Worm (Caenorhabditis elegans) whole organism, L1 larva: ENCODE data around the gene C05A2.4.

Source experiments
- C16A3.4 ChIP-seq: fragments of 150-350 bp; optimal IDR thresholded peaks from 2 replicates; lab custom pipeline; 2014; ENCODE audit warnings: missing biosample characterization, missing genetic modification characterization
- alr-1 ChIP-seq: fragments of 200-800 bp; sonication (Bioruptor generic); optimal IDR thresholded peaks from 2 replicates; lab custom pipeline; 2018; ENCODE audit warnings: borderline replicate concordance, mild to moderate bottlenecking, missing genetic modification characterization, missing compliant biosample characterization
- blmp-1 ChIP-seq: fragments of 150-350 bp; optimal IDR thresholded peaks from 2 replicates; lab custom pipeline; 2014; ENCODE audit warnings: missing biosample characterization, missing genetic modification characterization
- ceh-63 ChIP-seq: fragments of 200-800 bp; sonication (Bioruptor generic); optimal IDR thresholded peaks from 2 replicates; lab custom pipeline; 2018; ENCODE audit warnings: mild to moderate bottlenecking, missing genetic modification characterization, missing compliant biosample characterization
- ceh-88 ChIP-seq: fragments of 200-800 bp; sonication (Bioruptor generic); IDR thresholded peaks from 2 replicates; pipeline ENCODE4 v1.3.6; 2022; ENCODE audit warnings: missing genetic modification characterization, missing compliant biosample characterization
- ceh-90 ChIP-seq: sonication (generic microtip); optimal IDR thresholded peaks from 2 replicates; lab custom pipeline; 2016; ENCODE audit warnings: missing genetic modification characterization, missing compliant biosample characterization
- ces-1 ChIP-seq: fragments of 150-350 bp; optimal IDR thresholded peaks from 2 replicates; lab custom pipeline; 2014; ENCODE audit warnings: missing biosample characterization, missing genetic modification reagents, missing genetic modification characterization
- dpl-1 ChIP-seq, 3 experiments: fragments of 150-350 bp in 2 of 3; sonication (generic microtip) in 1 of 3; optimal IDR thresholded peaks; 2 replicates each; lab custom pipeline; 2014 to 2017; ENCODE audit warnings: missing biosample characterization in 3 of 3, missing genetic modification characterization in 3 of 3, missing genetic modification reagents in 3 of 3
- dsc-1 ChIP-seq: sonication (generic microtip); optimal IDR thresholded peaks from 2 replicates; lab custom pipeline; 2016; ENCODE audit warnings: mild to moderate bottlenecking, missing genetic modification characterization, missing compliant biosample characterization
- efl-1 ChIP-seq, 4 experiments: fragments of 150-350 bp; optimal IDR thresholded peaks in 3 of 4; peaks in 1 of 4; 1 replicate in 1 of 4; 2 replicates in 3 of 4; lab custom pipeline; 2014; ENCODE audit warnings: missing biosample characterization in 2 of 4, missing genetic modification characterization in 2 of 4, missing genetic modification reagents in 2 of 4
- efl-3 ChIP-seq: fragments of 200-800 bp; sonication (Bioruptor generic); optimal IDR thresholded peaks from 2 replicates; lab custom pipeline; 2018; ENCODE audit warnings: mild to moderate bottlenecking, missing genetic modification characterization, missing compliant biosample characterization
- egl-13 ChIP-seq: sonication (generic microtip); optimal IDR thresholded peaks from 2 replicates; lab custom pipeline; 2016; ENCODE audit warnings: missing genotype, missing genetic modification reagents, missing genetic modification characterization, missing compliant biosample characterization
- egl-27 ChIP-seq, 2 experiments: fragments of 150-350 bp in 1 of 2; sonication (generic microtip); optimal IDR thresholded peaks; 3 replicates each; lab custom pipeline; 2017 to 2018; ENCODE audit warnings: missing biosample characterization in 2 of 2, missing genetic modification characterization in 2 of 2, missing genetic modification reagents in 2 of 2
- elt-3 ChIP-seq, 6 experiments: fragments of 150-350 bp in 1 of 6; sonication (generic microtip); optimal IDR thresholded peaks; 2 replicates each; lab custom pipeline; 2017 to 2018; ENCODE audit warnings: missing biosample characterization in 6 of 6, missing genetic modification characterization in 6 of 6, inconsistent platforms in 1 of 6
- fos-1 ChIP-seq: fragments of 150-350 bp; optimal IDR thresholded peaks from 2 replicates; lab custom pipeline; 2014; ENCODE audit warnings: missing biosample characterization, missing genetic modification characterization
- isw-1 ChIP-seq: fragments of 200-800 bp; sonication (Bioruptor generic); IDR thresholded peaks from 2 replicates; pipeline ENCODE4 v1.3.6; 2022; ENCODE audit warnings: missing genetic modification characterization, missing compliant biosample characterization
- jun-1 ChIP-seq: fragments of 150-350 bp; optimal IDR thresholded peaks from 2 replicates; lab custom pipeline; 2014; ENCODE audit warnings: missing biosample characterization, missing genetic modification reagents, missing genetic modification characterization
- lin-14 ChIP-seq: fragments of 200-800 bp; sonication (Bioruptor generic); optimal IDR thresholded peaks from 2 replicates; lab custom pipeline; 2018; ENCODE audit warnings: mild to moderate bottlenecking, missing genetic modification characterization, moderate library complexity, missing compliant biosample characterization
- lin-35 ChIP-seq, 2 experiments: fragments of 150-350 bp; optimal IDR thresholded peaks; 2 replicates each; lab custom pipeline; 2014; ENCODE audit warnings: missing biosample characterization in 2 of 2, missing genetic modification characterization in 2 of 2, missing genetic modification reagents in 2 of 2
- lin-39 ChIP-seq: fragments of 150-350 bp; optimal IDR thresholded peaks from 2 replicates; lab custom pipeline; 2014; ENCODE audit warnings: missing biosample characterization, missing genetic modification reagents, missing genetic modification characterization
- lir-3 ChIP-seq: sonication (generic microtip); optimal IDR thresholded peaks from 2 replicates; lab custom pipeline; 2016; ENCODE audit warnings: mild to moderate bottlenecking, missing genetic modification characterization, moderate library complexity, missing compliant biosample characterization; ENCODE audit not compliant: poor library complexity
- lsy-2 ChIP-seq, 2 experiments: fragments of 150-350 bp; optimal IDR thresholded peaks; 2 replicates each; lab custom pipeline; 2014; ENCODE audit warnings: missing biosample characterization in 2 of 2, missing genetic modification characterization in 2 of 2
- mab-9 ChIP-seq: fragments of 200-800 bp; sonication (Bioruptor generic); IDR thresholded peaks from 2 replicates; pipeline ENCODE4 v1.3.6; 2022; ENCODE audit warnings: missing genetic modification reagents, missing genetic modification characterization, missing compliant biosample characterization
- mdl-1 ChIP-seq, 2 experiments: fragments of 150-350 bp; optimal IDR thresholded peaks; 2 replicates each; lab custom pipeline; 2014 to 2017; ENCODE audit warnings: missing biosample characterization in 2 of 2, missing genetic modification characterization in 2 of 2, inconsistent platforms in 1 of 2
- mep-1 ChIP-seq: fragments of 150-350 bp; optimal IDR thresholded peaks from 2 replicates; lab custom pipeline; 2014; ENCODE audit warnings: missing biosample characterization, missing genetic modification characterization
- nhr-11 ChIP-seq: fragments of 150-350 bp; optimal IDR thresholded peaks from 2 replicates; lab custom pipeline; 2014; ENCODE audit warnings: missing biosample characterization, missing genetic modification characterization
- nhr-20 ChIP-seq: sonication (generic microtip); optimal IDR thresholded peaks from 2 replicates; lab custom pipeline; 2016; ENCODE audit warnings: mild to moderate bottlenecking, missing genetic modification characterization, missing compliant biosample characterization
- nhr-237 ChIP-seq: fragments of 150-350 bp; optimal IDR thresholded peaks from 2 replicates; lab custom pipeline; 2014; ENCODE audit warnings: missing biosample characterization, missing genetic modification characterization
- nhr-84 ChIP-seq: sonication (generic microtip); optimal IDR thresholded peaks from 2 replicates; lab custom pipeline; 2017; ENCODE audit warnings: missing biosample characterization, missing genetic modification characterization
- nhr-90 ChIP-seq: sonication (generic microtip); optimal IDR thresholded peaks from 2 replicates; lab custom pipeline; 2016; ENCODE audit warnings: mild to moderate bottlenecking, missing genetic modification characterization, missing compliant biosample characterization; ENCODE audit not compliant: poor library complexity
- pag-3 ChIP-seq: sonication (generic microtip); optimal IDR thresholded peaks from 2 replicates; lab custom pipeline; 2017; ENCODE audit warnings: missing genetic modification characterization, mild to moderate bottlenecking, missing compliant biosample characterization, antibody characterized with exemption, borderline replicate concordance; ENCODE audit not compliant: insufficient read depth
- swsn-7 ChIP-seq: sonication (generic microtip); optimal IDR thresholded peaks from 2 replicates; lab custom pipeline; 2016; ENCODE audit warnings: missing genetic modification characterization, missing compliant biosample characterization
- unc-30 ChIP-seq: sonication (generic microtip); optimal IDR thresholded peaks from 2 replicates; lab custom pipeline; 2017; ENCODE audit warnings: missing biosample characterization, missing genetic modification characterization
- unc-86 ChIP-seq: sonication (generic microtip); optimal IDR thresholded peaks from 2 replicates; lab custom pipeline; 2016; ENCODE audit warnings: missing genetic modification characterization, missing compliant biosample characterization
- xbp-1 ChIP-seq: sonication (generic microtip); optimal IDR thresholded peaks from 2 replicates; lab custom pipeline; 2016; ENCODE audit warnings: missing genetic modification characterization, missing compliant biosample characterization
- ztf-4 ChIP-seq: fragments of 150-350 bp; optimal IDR thresholded peaks from 2 replicates; lab custom pipeline; 2014; ENCODE audit warnings: missing biosample characterization, missing genetic modification characterization

Gene C05A2.4

DNA sequence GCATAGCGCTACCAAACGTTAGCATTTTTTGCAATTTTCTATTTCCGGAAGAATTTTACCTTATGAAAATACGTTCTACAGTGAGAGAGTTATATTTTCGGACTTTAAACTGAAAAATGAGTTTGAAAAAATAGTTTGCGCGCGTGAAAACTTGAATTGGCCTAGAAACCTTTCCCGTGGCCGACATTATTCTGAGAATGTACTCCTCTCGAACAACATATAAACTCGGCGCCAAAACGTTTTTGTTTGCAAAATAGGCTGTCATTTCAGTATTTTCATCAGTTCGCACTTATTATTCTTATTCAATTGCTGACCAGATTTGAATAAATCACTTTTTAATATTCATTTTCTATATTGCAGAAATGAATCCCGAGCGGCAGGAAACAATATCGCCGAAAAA is 41.5 kb downstream of the C05A2.4 start, which contains the start of the genes mre-11 and wdr-5.3 (continued):
- no peak for TF ChIP-seq nhr-237 (tag; lab: Kevin White, UChicago)
- TF ChIP-seq lin-35 (GFP tag; optimal IDR thresholded peaks at IDR 0.05; lab: Kevin White, UChicago), result peak; percentile 85 to 92
- TF ChIP-seq egl-27 (tag; optimal IDR thresholded peaks at IDR 0.05; lab: Kevin White, UChicago), result no peak
- peak; percentile 68 for TF ChIP-seq mep-1 (tag; lab: Kevin White, UChicago)
- no peak for TF ChIP-seq ceh-88 (GFP tag; lab: Robert Waterston, UW)
- no peak for TF ChIP-seq lin-14 (GFP tag; lab: Kevin White, UChicago)
- no peak for TF ChIP-seq ztf-4 (tag; lab: Kevin White, UChicago)
- TF ChIP-seq nhr-11 (tag; lab: Kevin White, UChicago), result no peak
- TF ChIP-seq dpl-1 (GFP tag; optimal IDR thresholded peaks at IDR 0.05; lab: Kevin White, UChicago), result peak; percentile 84 to 92 (median 88)
- TF ChIP-seq mab-9 (GFP tag; lab: Robert Waterston, UW), result no peak
- TF ChIP-seq fos-1 (tag; lab: Kevin White, UChicago), result no peak
- TF ChIP-seq C16A3.4 (tag; lab: Kevin White, UChicago), result peak; percentile 50
- no peak for TF ChIP-seq dsc-1 (tag; lab: Kevin White, UChicago)
- no peak for TF ChIP-seq ceh-63 (GFP tag; lab: Kevin White, UChicago)
- TF ChIP-seq unc-86 (tag; lab: Kevin White, UChicago), result peak; percentile 51
- TF ChIP-seq lin-39, result no peak
- no peak for TF ChIP-seq efl-3 (GFP tag; lab: Kevin White, UChicago)
- peak; percentile 75 for TF ChIP-seq xbp-1
- peak in 1 of 6 experiments; percentile 13 for TF ChIP-seq elt-3 (tag; optimal IDR thresholded peaks at IDR 0.05; lab: Kevin White, UChicago)
- TF ChIP-seq lsy-2 (tag; optimal IDR thresholded peaks at IDR 0.05; lab: Kevin White, UChicago), result peak; percentile 65 to 77
- no peak for TF ChIP-seq jun-1 (tag; lab: Kevin White, UChicago)
- TF ChIP-seq unc-30 (tag; lab: Kevin White, UChicago), result no peak
- TF ChIP-seq nhr-20 (tag; lab: Kevin White, UChicago), result peak; percentile 80
- TF ChIP-seq swsn-7 (tag; lab: Kevin White, UChicago), result peak; percentile 75
- peak; percentile 71 for TF ChIP-seq nhr-90 (tag; lab: Kevin White, UChicago)
- TF ChIP-seq nhr-84 (tag; lab: Kevin White, UChicago), result no peak
- peak; percentile 60 for TF ChIP-seq blmp-1 (tag; lab: Kevin White, UChicago)
- TF ChIP-seq lir-3 (tag; lab: Kevin White, UChicago), result peak; percentile 90
- peak; percentile 41 for TF ChIP-seq egl-13 (tag; lab: Kevin White, UChicago)
- no peak for TF ChIP-seq ces-1
- peak; percentile 46 for TF ChIP-seq isw-1 (GFP tag; lab: Robert Waterston, UW)

DNA sequence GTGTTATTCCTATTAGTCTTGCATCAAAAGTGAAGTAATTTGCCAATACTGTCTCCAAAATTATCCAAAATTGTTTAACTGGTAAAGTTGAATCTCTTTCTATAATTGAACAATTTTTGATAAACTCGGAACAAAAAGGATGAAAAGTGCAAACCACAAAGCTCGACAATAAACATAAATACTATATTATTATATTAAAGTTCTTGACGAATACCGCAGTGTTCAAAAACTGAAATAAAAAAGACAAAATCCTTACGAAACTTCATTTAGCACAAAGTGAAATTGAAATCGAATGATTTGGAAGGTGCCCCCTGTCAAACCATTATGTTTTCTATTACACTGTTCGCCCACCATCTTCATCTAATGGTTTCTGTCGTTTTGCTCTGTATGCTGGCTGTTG is 46.1 kb downstream of the C05A2.4 start, which contains the start of gene ZC302.3:
ZC302.3 (minus strand) TSS at position 101 of the 400 bp plus-strand sequence.
- TF ChIP-seq mdl-1 (tag; optimal IDR thresholded peaks at IDR 0.05; lab: Kevin White, UChicago) (no peak), alr-1 (tag; lab: Kevin White, UChicago) (no peak), blmp-1 (tag; lab: Kevin White, UChicago) (no peak), nhr-237 (tag; lab: Kevin White, UChicago) (no peak), efl-1 (optimal IDR thresholded peaks at IDR 0.05; lab: Kevin White, UChicago) (no peak), efl-1 (GFP tag; optimal IDR thresholded peaks at IDR 0.05 in 1 of 2; lab: Kevin White, UChicago) (peak in 1 of 2 experiments; percentile 69)

DNA sequence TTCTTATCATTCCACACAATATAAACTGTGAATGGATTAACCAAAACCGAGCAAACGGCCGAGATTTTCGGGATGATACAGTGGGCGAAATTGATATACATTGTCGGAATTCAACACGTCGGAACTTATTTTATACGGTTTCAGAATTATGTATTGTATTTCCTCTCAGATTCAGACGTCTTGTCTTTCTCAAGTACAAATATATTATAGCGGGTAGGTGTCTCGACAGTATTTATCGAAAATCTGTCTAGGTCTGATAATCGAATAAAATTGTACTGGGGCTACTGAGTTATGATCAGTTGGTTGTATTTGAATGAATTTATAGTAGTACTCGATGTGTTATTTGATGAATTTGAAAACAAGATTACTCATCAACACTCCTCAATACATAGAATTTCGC is 48.4 kb downstream of the C05A2.4 start, which contains the start of gene srj-22:
srj-22 (minus strand) TSS at position 101 of the 400 bp plus-strand sequence.
- TF ChIP-seq dpl-1 (GFP tag; optimal IDR thresholded peaks at IDR 0.05; lab: Kevin White, UChicago) (no peak), lin-35 (GFP tag; optimal IDR thresholded peaks at IDR 0.05; lab: Kevin White, UChicago) (no peak), ceh-90 (tag; lab: Kevin White, UChicago) (no peak), pag-3 (tag; lab: Kevin White, UChicago) (no peak), elt-3 (tag; optimal IDR thresholded peaks at IDR 0.05; lab: Kevin White, UChicago) (no peak), swsn-7 (tag; lab: Kevin White, UChicago) (no peak)
